Fruit fly (Drosophila melanogaster) whole organism, embryonic: ENCODE measurements around the gene Gr5a.

Experiments used
- Ada2b ChIP-seq: fragments of 200-800 bp; sonication (Bioruptor generic); IDR thresholded peaks from 2 replicates; pipeline ENCODE4 v1.3.6; 2022; ENCODE audit warnings: missing biosample characterization, missing genetic modification characterization
- B-H1 ChIP-seq: fragments of 200-800 bp; sonication (Bioruptor generic); IDR thresholded peaks from 3 replicates; pipeline ENCODE4 v1.3.6; 2022; ENCODE audit warnings: missing biosample characterization, missing genetic modification characterization
- B-H2 ChIP-seq: fragments of 200-800 bp; sonication (Bioruptor generic); optimal IDR thresholded peaks from 2 replicates; lab custom pipeline; 2018; ENCODE audit warnings: missing biosample characterization, mild to moderate bottlenecking, missing genetic modification characterization
- CG10366 ChIP-seq: fragments of 200-800 bp; sonication (Bioruptor generic); IDR thresholded peaks from 2 replicates; pipeline ENCODE4 v1.3.6; 2022; ENCODE audit warnings: missing biosample characterization, missing genetic modification characterization
- CG10654 ChIP-seq: fragments of 200-800 bp; sonication (Bioruptor generic); optimal IDR thresholded peaks from 2 replicates; lab custom pipeline; 2016; ENCODE audit warnings: missing biosample characterization, missing genetic modification characterization
- CG11093 ChIP-seq: fragments of 200-800 bp; sonication (Bioruptor generic); IDR thresholded peaks from 3 replicates; pipeline ENCODE4 v1.3.6; 2022; ENCODE audit warnings: missing biosample characterization, missing genetic modification characterization
- CG11696 ChIP-seq: fragments of 200-800 bp; sonication (Bioruptor generic); IDR thresholded peaks from 2 replicates; pipeline ENCODE4 v1.3.6; 2022; ENCODE audit warnings: missing biosample characterization, missing genetic modification characterization
- CG12299 ChIP-seq: fragments of 200-800 bp; sonication (Bioruptor generic); optimal IDR thresholded peaks from 2 replicates; lab custom pipeline; 2018; ENCODE audit warnings: missing biosample characterization, mild to moderate bottlenecking, missing genetic modification characterization
- CG14860 ChIP-seq: fragments of 200-800 bp; sonication (Bioruptor generic); IDR thresholded peaks from 3 replicates; pipeline ENCODE4 v1.3.6; 2022; ENCODE audit warnings: missing biosample characterization, missing genetic modification characterization; ENCODE audit not compliant: partially characterized antibody
- CG14965 ChIP-seq: fragments of 200-800 bp; sonication (Bioruptor generic); optimal IDR thresholded peaks from 2 replicates; lab custom pipeline; 2016; ENCODE audit warnings: missing biosample characterization, missing genetic modification characterization, borderline replicate concordance
- CG1647 ChIP-seq: fragments of 200-800 bp; sonication (Bioruptor generic); optimal IDR thresholded peaks from 3 replicates; lab custom pipeline; 2016; ENCODE audit warnings: missing biosample characterization, missing genetic modification characterization
- CG17802 ChIP-seq: fragments of 200-800 bp; sonication (Bioruptor generic); optimal IDR thresholded peaks from 2 replicates; lab custom pipeline; 2018; ENCODE audit warnings: missing biosample characterization, mild to moderate bottlenecking, missing genetic modification characterization, moderate library complexity
- CG18011 ChIP-seq: fragments of 200-800 bp; sonication (Bioruptor generic); optimal IDR thresholded peaks from 2 replicates; lab custom pipeline; 2017; ENCODE audit warnings: missing biosample characterization, missing genetic modification characterization, mild to moderate bottlenecking, moderate library complexity, missing genotype
- CG2129 ChIP-seq: fragments of 200-800 bp; sonication (Bioruptor generic); IDR thresholded peaks from 2 replicates; pipeline ENCODE4 v1.3.6; 2022; ENCODE audit warnings: missing biosample characterization, missing genetic modification characterization; ENCODE audit not compliant: partially characterized antibody
- CG2678 ChIP-seq: fragments of 200-800 bp; sonication (Bioruptor generic); optimal IDR thresholded peaks from 3 replicates; lab custom pipeline; 2019; ENCODE audit warnings: missing biosample characterization, mild to moderate bottlenecking, missing genetic modification characterization, moderate library complexity
- CG2712 ChIP-seq: fragments of 200-800 bp; optimal IDR thresholded peaks from 3 replicates; lab custom pipeline; 2019; ENCODE audit warnings: missing biosample characterization, mild to moderate bottlenecking, missing genetic modification characterization, moderate library complexity
- CG3838 ChIP-seq: fragments of 200-800 bp; sonication (Bioruptor generic); optimal IDR thresholded peaks from 3 replicates; lab custom pipeline; 2016; ENCODE audit warnings: missing biosample characterization, missing genetic modification characterization
- CG6854 ChIP-seq: fragments of 200-800 bp; sonication (Bioruptor generic); optimal IDR thresholded peaks from 3 replicates; lab custom pipeline; 2017; ENCODE audit warnings: missing biosample characterization, mild to moderate bottlenecking, missing genetic modification characterization
- CG7786 ChIP-seq: fragments of 200-800 bp; sonication (Bioruptor generic); optimal IDR thresholded peaks from 2 replicates; lab custom pipeline; 2016; ENCODE audit warnings: missing biosample characterization, missing genetic modification characterization
- CG8478 ChIP-seq: fragments of >200 bp; optimal IDR thresholded peaks from 2 replicates; lab custom pipeline; 2018
- CG8944 ChIP-seq: fragments of 200-800 bp; sonication (Bioruptor generic); optimal IDR thresholded peaks from 3 replicates; lab custom pipeline; 2016; ENCODE audit warnings: missing biosample characterization, missing genetic modification characterization
- CG9932 ChIP-seq: fragments of 200-800 bp; sonication (Bioruptor generic); IDR thresholded peaks from 2 replicates; pipeline ENCODE4 v1.3.6; 2022; ENCODE audit warnings: missing biosample characterization, missing genetic modification characterization
- D ChIP-seq, 2 experiments: fragments of 200-800 bp in 1 of 2; fragments of >200 bp in 1 of 2; sonication (Bioruptor generic) in 1 of 2; optimal IDR thresholded peaks; 2 replicates in 1 of 2; 3 replicates in 1 of 2; lab custom pipeline; 2017; ENCODE audit warnings: mild to moderate bottlenecking in 1 of 2, missing biosample characterization in 1 of 2, missing genetic modification characterization in 1 of 2, missing genetic modification reagents in 1 of 2
- ERR ChIP-seq: fragments of 200-800 bp; sonication (Bioruptor generic); optimal IDR thresholded peaks from 2 replicates; lab custom pipeline; 2016; ENCODE audit warnings: missing biosample characterization, missing genetic modification characterization
- HLH4C ChIP-seq: fragments of 200-800 bp; sonication (Bioruptor generic); IDR thresholded peaks from 3 replicates; pipeline ENCODE4 v1.3.6; 2022; ENCODE audit warnings: missing biosample characterization, missing genetic modification characterization; ENCODE audit not compliant: partially characterized antibody
- Hey ChIP-seq: fragments of 200-800 bp; sonication (Bioruptor generic); optimal IDR thresholded peaks from 3 replicates; lab custom pipeline; 2018; ENCODE audit warnings: missing biosample characterization, mild to moderate bottlenecking, missing genetic modification characterization
- Hmx ChIP-seq: fragments of 200-800 bp; sonication (Bioruptor generic); optimal IDR thresholded peaks from 2 replicates; lab custom pipeline; 2016; ENCODE audit warnings: missing biosample characterization, missing genetic modification characterization
- MTF-1 ChIP-seq: fragments of 200-800 bp; sonication (Bioruptor generic); optimal IDR thresholded peaks from 2 replicates; lab custom pipeline; 2018; ENCODE audit warnings: missing biosample characterization, mild to moderate bottlenecking, missing genetic modification characterization, borderline replicate concordance
- Mad ChIP-seq: fragments of 200-800 bp; sonication (Bioruptor generic); optimal IDR thresholded peaks from 2 replicates; lab custom pipeline; 2016; ENCODE audit warnings: missing biosample characterization, missing genetic modification characterization
- Max ChIP-seq: fragments of 200-800 bp; sonication (Bioruptor generic); optimal IDR thresholded peaks from 2 replicates; lab custom pipeline; 2016; ENCODE audit warnings: missing biosample characterization, mild to moderate bottlenecking, missing genetic modification characterization
- NfI ChIP-seq: fragments of 200-800 bp; sonication (Bioruptor generic); optimal IDR thresholded peaks from 3 replicates; lab custom pipeline; 2018; ENCODE audit warnings: missing biosample characterization, mild to moderate bottlenecking, missing genetic modification characterization, moderate library complexity
- Ravus ChIP-seq: fragments of 200-800 bp; sonication (Bioruptor generic); IDR thresholded peaks from 2 replicates; pipeline ENCODE4 v1.3.6; 2022; ENCODE audit warnings: missing biosample characterization, missing genetic modification characterization
- Sox102F ChIP-seq: fragments of 200-800 bp; sonication (Bioruptor generic); optimal IDR thresholded peaks from 2 replicates; lab custom pipeline; 2018; ENCODE audit warnings: missing biosample characterization, mild to moderate bottlenecking, missing genetic modification characterization, moderate library complexity
- bigmax ChIP-seq: fragments of 200-800 bp; sonication (Bioruptor generic); optimal IDR thresholded peaks from 2 replicates; lab custom pipeline; 2018; ENCODE audit warnings: missing biosample characterization, mild to moderate bottlenecking, missing genetic modification characterization
- caup ChIP-seq: fragments of 200-800 bp; sonication (Bioruptor generic); optimal IDR thresholded peaks from 3 replicates; lab custom pipeline; 2017; ENCODE audit warnings: missing biosample characterization, mild to moderate bottlenecking, missing genetic modification characterization, moderate library complexity; ENCODE audit not compliant: severe bottlenecking
- chif ChIP-seq, 2 experiments: fragments of 200-800 bp; sonication (Bioruptor generic); optimal IDR thresholded peaks; 3 replicates each; lab custom pipeline; 2016; ENCODE audit warnings: missing biosample characterization in 2 of 2, missing genetic modification characterization in 2 of 2
- emc ChIP-seq: fragments of 200-800 bp; sonication (Bioruptor generic); optimal IDR thresholded peaks from 2 replicates; lab custom pipeline; 2016; ENCODE audit warnings: missing biosample characterization, missing genetic modification characterization
- ems ChIP-seq: fragments of 200-800 bp; sonication (Bioruptor generic); optimal IDR thresholded peaks from 3 replicates; lab custom pipeline; 2016; ENCODE audit warnings: missing biosample characterization, missing genetic modification characterization
- insv ChIP-seq, 2 experiments: fragments of 200-800 bp; sonication (Bioruptor generic); optimal IDR thresholded peaks; 3 replicates each; lab custom pipeline; 2016 to 2018; ENCODE audit warnings: missing biosample characterization in 2 of 2, missing genetic modification characterization in 2 of 2
- jing ChIP-seq: fragments of 200-800 bp; sonication (Bioruptor generic); optimal IDR thresholded peaks from 2 replicates; lab custom pipeline; 2018; ENCODE audit warnings: missing biosample characterization, mild to moderate bottlenecking, missing genetic modification characterization
- nmo ChIP-seq: fragments of 200-800 bp; sonication (Bioruptor generic); optimal IDR thresholded peaks from 2 replicates; lab custom pipeline; 2018; ENCODE audit warnings: missing biosample characterization, mild to moderate bottlenecking, missing genetic modification characterization, moderate library complexity
- sc ChIP-seq, 3 experiments: fragments of >200 bp in 2 of 3; fragments of 200-800 bp in 1 of 3; sonication (Bioruptor generic) in 1 of 3; optimal IDR thresholded peaks; 2 replicates in 2 of 3; 3 replicates in 1 of 3; lab custom pipeline; 2017; ENCODE audit warnings: mild to moderate bottlenecking in 1 of 3, missing biosample characterization in 1 of 3, missing genetic modification characterization in 1 of 3, missing genetic modification reagents in 1 of 3
- schlank ChIP-seq: fragments of 200-800 bp; sonication (Bioruptor generic); optimal IDR thresholded peaks from 2 replicates; lab custom pipeline; 2018; ENCODE audit warnings: missing biosample characterization, mild to moderate bottlenecking, missing genetic modification characterization
- sens-2 ChIP-seq: fragments of 200-800 bp; sonication (Bioruptor generic); IDR thresholded peaks from 2 replicates; pipeline ENCODE4 v1.3.6; 2022; ENCODE audit warnings: missing biosample characterization, missing genetic modification characterization
- shn ChIP-seq: fragments of 200-800 bp; sonication (Bioruptor generic); optimal IDR thresholded peaks from 3 replicates; lab custom pipeline; 2016; ENCODE audit warnings: missing biosample characterization, missing genetic modification characterization
- stc ChIP-seq: fragments of 200-800 bp; sonication (Bioruptor generic); IDR thresholded peaks from 2 replicates; pipeline ENCODE4 v1.3.6; 2022; ENCODE audit warnings: missing biosample characterization, missing genetic modification characterization
- stwl ChIP-seq: fragments of 200-800 bp; sonication (Bioruptor generic); optimal IDR thresholded peaks from 3 replicates; lab custom pipeline; 2018; ENCODE audit warnings: missing biosample characterization, mild to moderate bottlenecking, missing genetic modification characterization, moderate library complexity
- tll ChIP-seq, 2 experiments: fragments of 200-800 bp in 1 of 2; fragments of >200 bp in 1 of 2; sonication (Bioruptor generic) in 1 of 2; optimal IDR thresholded peaks; 2 replicates each; lab custom pipeline; 2017 to 2019; ENCODE audit warnings: missing biosample characterization in 2 of 2, missing genetic modification characterization in 2 of 2, mild to moderate bottlenecking in 1 of 2, moderate library complexity in 1 of 2
- vvl ChIP-seq: fragments of 200-800 bp; sonication (Bioruptor generic); IDR thresholded peaks from 2 replicates; pipeline ENCODE4 v1.3.6; 2022; ENCODE audit warnings: missing biosample characterization, missing genetic modification characterization

Gr5a gene

DNA sequence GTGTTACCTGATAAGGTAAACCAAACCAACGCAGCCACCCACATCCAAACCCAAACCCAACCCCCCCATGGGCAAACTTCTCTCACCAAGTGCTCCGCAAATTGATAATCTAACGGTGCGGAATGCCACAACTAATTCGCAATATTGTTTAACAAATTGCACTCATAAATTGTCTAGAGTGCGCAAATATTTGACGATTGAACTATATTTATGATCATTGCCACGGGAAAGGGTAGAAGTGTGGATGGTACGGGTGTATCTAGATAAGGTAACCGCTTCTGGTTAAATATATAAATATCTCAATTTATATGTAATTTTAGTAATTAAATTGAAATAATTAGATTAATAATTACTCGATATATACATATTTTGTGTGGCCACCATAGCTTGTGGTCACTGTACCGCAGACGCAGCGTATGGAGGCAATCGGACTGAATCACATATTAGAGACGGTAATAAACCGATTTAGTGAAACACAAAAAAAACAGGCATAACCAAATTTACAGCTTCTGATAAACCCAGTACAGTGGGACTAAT lies 38.1 kb downstream of the Gr5a start (continued):
- TF ChIP-seq Hey (tag; lab: Kevin White, UChicago) = no peak
- no peak for TF ChIP-seq Mad (GFP tag; lab: Kevin White, UChicago)
- peak; percentile 30 for TF ChIP-seq schlank (tag; lab: Kevin White, UChicago)
- TF ChIP-seq bigmax (GFP tag; lab: Kevin White, UChicago) = no peak
- no peak for TF ChIP-seq CG2129 (GFP tag; lab: Robert Waterston, UW)
- peak in 1 of 2 experiments; percentile 8 for TF ChIP-seq insv (GFP tag; optimal IDR thresholded peaks at IDR 0.05; lab: Kevin White, UChicago)
- peak; percentile 18; the same call in 1 of the 3 replicates for TF ChIP-seq B-H1 (GFP tag; lab: Robert Waterston, UW)
- TF ChIP-seq HLH4C (GFP tag; lab: Robert Waterston, UW) = no peak
- TF ChIP-seq CG10366 = peak; percentile 66
- TF ChIP-seq CG2678 (tag; lab: Kevin White, UChicago) = peak; percentile 85
- TF ChIP-seq sens-2 (GFP tag; lab: Robert Waterston, UW) = 0 out of 2 replicates have a peak, but pooled peaks have one; percentile 22
- no peak; the same call in 1 of the 2 replicates for TF ChIP-seq Ravus (GFP tag; lab: Robert Waterston, UW)
- no peak for TF ChIP-seq shn (GFP tag; lab: Kevin White, UChicago)
- TF ChIP-seq stc (GFP tag; lab: Robert Waterston, UW) = 0 out of 2 replicates have a peak, but pooled peaks have one; percentile 43
- no peak for TF ChIP-seq Hmx (GFP tag; lab: Kevin White, UChicago)
- TF ChIP-seq CG8944 (GFP tag; lab: Kevin White, UChicago) = no peak
- peak; percentile 24 for TF ChIP-seq nmo (GFP tag; lab: Kevin White, UChicago)
- peak; percentile 80 for TF ChIP-seq CG9932 (GFP tag; lab: Robert Waterston, UW)
- no peak for TF ChIP-seq emc (GFP tag; lab: Kevin White, UChicago)
- TF ChIP-seq caup (GFP tag; lab: Kevin White, UChicago) = peak; percentile 71
- no peak for TF ChIP-seq chif (GFP tag; optimal IDR thresholded peaks at IDR 0.05; lab: Kevin White, UChicago)
- no peak for TF ChIP-seq CG10654
- peak; percentile 65 for TF ChIP-seq NfI (GFP tag; lab: Kevin White, UChicago)
- no peak for TF ChIP-seq CG14860
- TF ChIP-seq Ada2b = peak; percentile 78
- TF ChIP-seq CG8478 (lab: Kevin White, UChicago) = no peak
- peak; percentile 17 for TF ChIP-seq CG6854 (GFP tag; lab: Kevin White, UChicago)
- peak; percentile 88 for TF ChIP-seq B-H2 (GFP tag; lab: Kevin White, UChicago)
- TF ChIP-seq D (optimal IDR thresholded peaks at IDR 0.05; lab: Kevin White, UChicago) = no peak
- TF ChIP-seq D (GFP tag; optimal IDR thresholded peaks at IDR 0.05; lab: Kevin White, UChicago) = no peak
- TF ChIP-seq vvl (GFP tag; lab: Robert Waterston, UW) = peak; percentile 76
- TF ChIP-seq ems = no peak
- TF ChIP-seq MTF-1 (GFP tag; lab: Kevin White, UChicago) = no peak
- peak; percentile 58 for TF ChIP-seq Sox102F (GFP tag; lab: Kevin White, UChicago)
- no peak for TF ChIP-seq CG3838 (GFP tag; lab: Kevin White, UChicago)
- no peak for TF ChIP-seq tll (GFP tag; optimal IDR thresholded peaks at IDR 0.05; lab: Kevin White, UChicago)
- TF ChIP-seq CG14965 = no peak
- no peak for TF ChIP-seq CG17802 (tag; lab: Kevin White, UChicago)
- no peak for TF ChIP-seq stwl (tag; lab: Kevin White, UChicago)
- TF ChIP-seq CG1647 (GFP tag; lab: Kevin White, UChicago) = no peak
- TF ChIP-seq CG12299 (tag; lab: Kevin White, UChicago) = peak; percentile 8
- no peak for TF ChIP-seq sc (optimal IDR thresholded peaks at IDR 0.05; lab: Kevin White, UChicago)
- no peak for TF ChIP-seq sc (GFP tag; optimal IDR thresholded peaks at IDR 0.05; lab: Kevin White, UChicago)
- TF ChIP-seq CG2712 (tag; lab: Kevin White, UChicago) = peak; percentile 56
- no peak for TF ChIP-seq jing (GFP tag; lab: Kevin White, UChicago)
- TF ChIP-seq Max = peak; percentile 1
- TF ChIP-seq CG11093 (GFP tag; lab: Robert Waterston, UW) = no peak
- TF ChIP-seq ERR (GFP tag; lab: Kevin White, UChicago) = no peak
- TF ChIP-seq CG18011 (GFP tag; lab: Kevin White, UChicago) = no peak
- TF ChIP-seq CG11696 (GFP tag; lab: Robert Waterston, UW) = 0 out of 2 replicates have a peak, but pooled peaks have one; percentile 12
- no peak for TF ChIP-seq CG7786 (GFP tag; lab: Kevin White, UChicago)
